Fruit fly (Drosophila melanogaster) whole organism, embryonic: ENCODE data around the gene CG43679.

Source experiments
- Antp ChIP-seq: fragments of 200-800 bp; sonication (Bioruptor generic); optimal IDR thresholded peaks from 3 replicates; lab custom pipeline; 2016; ENCODE audit warnings: missing biosample characterization, missing genetic modification characterization
- Atf-2 ChIP-seq: fragments of 200-800 bp; sonication (Bioruptor generic); optimal IDR thresholded peaks from 2 replicates; lab custom pipeline; 2016; ENCODE audit warnings: missing biosample characterization, missing genetic modification characterization
- Bdp1 ChIP-seq: fragments of 200-800 bp; sonication (Bioruptor generic); optimal IDR thresholded peaks from 3 replicates; lab custom pipeline; 2016; ENCODE audit warnings: missing biosample characterization, missing genetic modification characterization
- CG10267 ChIP-seq: fragments of 200-800 bp; sonication (Bioruptor generic); optimal IDR thresholded peaks from 2 replicates; lab custom pipeline; 2018; ENCODE audit warnings: missing biosample characterization, mild to moderate bottlenecking, missing genetic modification characterization, moderate library complexity
- CG11398 ChIP-seq: fragments of 200-800 bp; sonication (Bioruptor generic); optimal IDR thresholded peaks from 2 replicates; lab custom pipeline; 2016; ENCODE audit warnings: missing biosample characterization, missing genetic modification characterization
- CG12942 ChIP-seq: fragments of 200-800 bp; sonication (Bioruptor generic); optimal IDR thresholded peaks from 3 replicates; lab custom pipeline; 2016; ENCODE audit warnings: missing biosample characterization, missing genetic modification characterization
- CG13894 ChIP-seq: fragments of 200-800 bp; sonication (Bioruptor generic); optimal IDR thresholded peaks from 3 replicates; lab custom pipeline; 2018; ENCODE audit warnings: missing biosample characterization, mild to moderate bottlenecking, missing genetic modification characterization, moderate library complexity
- CG14014 ChIP-seq: fragments of 200-800 bp; sonication (Bioruptor generic); IDR thresholded peaks from 2 replicates; pipeline ENCODE4 v1.3.6; 2022; ENCODE audit warnings: missing biosample characterization, missing genetic modification characterization
- CG17186 ChIP-seq: fragments of 200-800 bp; sonication (Bioruptor generic); optimal IDR thresholded peaks from 3 replicates; lab custom pipeline; 2017; ENCODE audit warnings: missing biosample characterization, missing genetic modification reagents, missing genetic modification characterization
- CG1792 ChIP-seq: fragments of 200-800 bp; sonication (Bioruptor generic); optimal IDR thresholded peaks from 2 replicates; lab custom pipeline; 2016; ENCODE audit warnings: missing biosample characterization, missing genetic modification characterization
- CG1832 ChIP-seq: fragments of 200-800 bp; sonication (Bioruptor generic); optimal IDR thresholded peaks from 2 replicates; lab custom pipeline; 2017; ENCODE audit warnings: missing biosample characterization, mild to moderate bottlenecking, missing genetic modification characterization, inconsistent platforms
- CG18764 ChIP-seq: fragments of 200-800 bp; sonication (Bioruptor generic); optimal IDR thresholded peaks from 3 replicates; lab custom pipeline; 2016; ENCODE audit warnings: missing biosample characterization, missing genetic modification characterization
- CG2129 ChIP-seq: fragments of 200-800 bp; sonication (Bioruptor generic); IDR thresholded peaks from 2 replicates; pipeline ENCODE4 v1.3.6; 2022; ENCODE audit warnings: missing biosample characterization, missing genetic modification characterization; ENCODE audit not compliant: partially characterized antibody
- CG3065 ChIP-seq: fragments of 200-800 bp; sonication (Bioruptor generic); optimal IDR thresholded peaks from 2 replicates; lab custom pipeline; 2016; ENCODE audit warnings: missing biosample characterization, missing genetic modification characterization
- CG31224 ChIP-seq: fragments of 200-800 bp; sonication (Bioruptor generic); IDR thresholded peaks from 2 replicates; pipeline ENCODE4 v1.3.6; 2022; ENCODE audit warnings: missing biosample characterization, missing genetic modification characterization
- CG31388 ChIP-seq: fragments of 200-800 bp; sonication (Bioruptor generic); optimal IDR thresholded peaks from 2 replicates; lab custom pipeline; 2016; ENCODE audit warnings: missing biosample characterization, missing genetic modification characterization
- CG4328 ChIP-seq: fragments of 200-800 bp; sonication (Bioruptor generic); optimal IDR thresholded peaks from 3 replicates; lab custom pipeline; 2017; ENCODE audit warnings: missing biosample characterization, missing genetic modification reagents, missing genetic modification characterization
- CG4730 ChIP-seq: fragments of 200-800 bp; sonication (Bioruptor generic); IDR thresholded peaks from 2 replicates; pipeline ENCODE4 v1.3.6; 2022; ENCODE audit warnings: missing biosample characterization, missing genetic modification characterization
- CG4820 ChIP-seq: fragments of 200-800 bp; sonication (Bioruptor generic); optimal IDR thresholded peaks from 3 replicates; lab custom pipeline; 2016; ENCODE audit warnings: missing biosample characterization, missing genetic modification characterization
- CG6765 ChIP-seq: fragments of 200-800 bp; sonication (Bioruptor generic); optimal IDR thresholded peaks from 3 replicates; lab custom pipeline; 2017; ENCODE audit warnings: missing biosample characterization, mild to moderate bottlenecking, missing genetic modification characterization
- CG9609 ChIP-seq: fragments of 200-800 bp; sonication (Bioruptor generic); optimal IDR thresholded peaks from 3 replicates; lab custom pipeline; 2016; ENCODE audit warnings: missing biosample characterization, missing genetic modification characterization
- CG9727 ChIP-seq: fragments of 200-800 bp; sonication (Bioruptor generic); optimal IDR thresholded peaks from 3 replicates; lab custom pipeline; 2017; ENCODE audit warnings: missing biosample characterization, mild to moderate bottlenecking, missing genetic modification characterization
- CG9932 ChIP-seq: fragments of 200-800 bp; sonication (Bioruptor generic); IDR thresholded peaks from 2 replicates; pipeline ENCODE4 v1.3.6; 2022; ENCODE audit warnings: missing biosample characterization, missing genetic modification characterization
- CHES-1-like ChIP-seq: fragments of 200-800 bp; sonication (Bioruptor generic); optimal IDR thresholded peaks from 2 replicates; lab custom pipeline; 2016; ENCODE audit warnings: missing biosample characterization, missing genetic modification characterization
- Doc2 ChIP-seq: fragments of 200-800 bp; sonication (Bioruptor generic); IDR thresholded peaks from 2 replicates; pipeline ENCODE4 v1.3.6; 2022; ENCODE audit warnings: missing biosample characterization, missing genetic modification characterization
- Fer3 ChIP-seq: fragments of 200-800 bp; sonication (Bioruptor generic); optimal IDR thresholded peaks from 2 replicates; lab custom pipeline; 2018; ENCODE audit warnings: missing biosample characterization, mild to moderate bottlenecking, missing genetic modification characterization, moderate library complexity
- Hr3 ChIP-seq: fragments of 200-800 bp; sonication (Bioruptor generic); optimal IDR thresholded peaks from 3 replicates; lab custom pipeline; 2016; ENCODE audit warnings: missing biosample characterization, missing genetic modification characterization
- Kr ChIP-seq: fragments of 200-800 bp; sonication (Bioruptor generic); optimal IDR thresholded peaks from 2 replicates; lab custom pipeline; 2017; ENCODE audit warnings: missing biosample characterization, mild to moderate bottlenecking, missing genetic modification characterization
- Max ChIP-seq: fragments of 200-800 bp; sonication (Bioruptor generic); optimal IDR thresholded peaks from 2 replicates; lab custom pipeline; 2016; ENCODE audit warnings: missing biosample characterization, mild to moderate bottlenecking, missing genetic modification characterization
- Mrtf ChIP-seq: fragments of 200-800 bp; sonication (Bioruptor generic); IDR thresholded peaks from 3 replicates; pipeline ENCODE4 v1.3.6; 2022; ENCODE audit warnings: missing biosample characterization, missing genetic modification characterization
- Pdp1 ChIP-seq, 2 experiments: fragments of 200-800 bp; sonication (Bioruptor generic); optimal IDR thresholded peaks; 3 replicates each; lab custom pipeline; 2016; ENCODE audit warnings: missing biosample characterization in 2 of 2, missing genetic modification characterization in 2 of 2, mild to moderate bottlenecking in 1 of 2, moderate library complexity in 1 of 2
- Sox100B ChIP-seq: fragments of 200-800 bp; sonication (Bioruptor generic); optimal IDR thresholded peaks from 3 replicates; lab custom pipeline; 2018; ENCODE audit warnings: missing biosample characterization, mild to moderate bottlenecking, missing genetic modification characterization
- Sox102F ChIP-seq: fragments of 200-800 bp; sonication (Bioruptor generic); optimal IDR thresholded peaks from 2 replicates; lab custom pipeline; 2018; ENCODE audit warnings: missing biosample characterization, mild to moderate bottlenecking, missing genetic modification characterization, moderate library complexity
- Usf ChIP-seq: fragments of 200-800 bp; sonication (Bioruptor generic); optimal IDR thresholded peaks from 2 replicates; lab custom pipeline; 2017; ENCODE audit warnings: missing genotype, missing biosample characterization, missing genetic modification characterization
- ab ChIP-seq: fragments of 200-800 bp; sonication (Bioruptor generic); optimal IDR thresholded peaks from 2 replicates; lab custom pipeline; 2016; ENCODE audit warnings: missing biosample characterization, missing genetic modification characterization
- aop ChIP-seq: fragments of 200-800 bp; sonication (Bioruptor generic); IDR thresholded peaks from 2 replicates; pipeline ENCODE4 v1.3.6; 2022; ENCODE audit warnings: missing biosample characterization, missing genetic modification characterization
- cato ChIP-seq: fragments of 200-800 bp; sonication (Bioruptor generic); optimal IDR thresholded peaks from 2 replicates; lab custom pipeline; 2016; ENCODE audit warnings: missing biosample characterization, missing genetic modification characterization, borderline replicate concordance
- ewg ChIP-seq: fragments of 200-800 bp; sonication (Bioruptor generic); optimal IDR thresholded peaks from 3 replicates; lab custom pipeline; 2017; ENCODE audit warnings: mild to moderate bottlenecking, missing biosample characterization, missing genetic modification reagents, missing genetic modification characterization
- gsb-n ChIP-seq: fragments of 200-800 bp; sonication (Bioruptor generic); optimal IDR thresholded peaks from 3 replicates; lab custom pipeline; 2018; ENCODE audit warnings: missing biosample characterization, mild to moderate bottlenecking, missing genetic modification characterization
- h ChIP-seq: fragments of >200 bp; optimal IDR thresholded peaks from 2 replicates; lab custom pipeline; 2017
- mam ChIP-seq: fragments of 200-800 bp; sonication (Bioruptor generic); optimal IDR thresholded peaks from 3 replicates; lab custom pipeline; 2016; ENCODE audit warnings: missing biosample characterization, missing genetic modification characterization
- mld ChIP-seq: fragments of 200-800 bp; sonication (Bioruptor generic); IDR thresholded peaks from 3 replicates; pipeline ENCODE4 v1.3.6; 2022; ENCODE audit warnings: missing biosample characterization, missing genetic modification characterization; ENCODE audit not compliant: partially characterized antibody
- phol ChIP-seq: fragments of 200-800 bp; sonication (Bioruptor generic); optimal IDR thresholded peaks from 3 replicates; lab custom pipeline; 2018; ENCODE audit warnings: missing biosample characterization, mild to moderate bottlenecking, missing genetic modification characterization, moderate library complexity
- row ChIP-seq: fragments of 200-800 bp; sonication (Bioruptor generic); IDR thresholded peaks from 3 replicates; pipeline ENCODE4 v1.3.6; 2022; ENCODE audit warnings: missing biosample characterization, missing genetic modification characterization
- scrt ChIP-seq: fragments of 200-800 bp; sonication (Bioruptor generic); optimal IDR thresholded peaks from 2 replicates; lab custom pipeline; 2018; ENCODE audit warnings: missing biosample characterization, mild to moderate bottlenecking, missing genetic modification characterization, moderate library complexity
- shn ChIP-seq: fragments of 200-800 bp; sonication (Bioruptor generic); optimal IDR thresholded peaks from 3 replicates; lab custom pipeline; 2016; ENCODE audit warnings: missing biosample characterization, missing genetic modification characterization
- sqz ChIP-seq: fragments of 200-800 bp; sonication (Bioruptor generic); optimal IDR thresholded peaks from 3 replicates; lab custom pipeline; 2018; ENCODE audit warnings: missing biosample characterization, mild to moderate bottlenecking, missing genetic modification characterization
- ttk ChIP-seq: fragments of 200-800 bp; sonication (Bioruptor generic); IDR thresholded peaks from 2 replicates; pipeline ENCODE4 v2.1.2; 2022; ENCODE audit warnings: missing biosample characterization, missing genetic modification characterization
- usp ChIP-seq: fragments of >200 bp; optimal IDR thresholded peaks from 2 replicates; lab custom pipeline; 2017; ENCODE audit warnings: missing biosample characterization, missing genetic modification characterization
- vfl ChIP-seq: fragments of 200-800 bp; sonication (Bioruptor generic); optimal IDR thresholded peaks from 2 replicates; lab custom pipeline; 2016; ENCODE audit warnings: missing biosample characterization, missing genetic modification characterization

The CG43679 gene

dm6 chr3L:15011638-15012335 is 39.4 kb downstream of the CG43679 start (continued):
- no peak for TF ChIP-seq CG2129 (GFP tag; lab: Robert Waterston, UW)
- TF ChIP-seq Pdp1 (GFP tag; optimal IDR thresholded peaks at IDR 0.05; lab: Kevin White, UChicago): peak; percentile 49 to 65
- TF ChIP-seq CG1832 (GFP tag; lab: Kevin White, UChicago): no peak
- TF ChIP-seq h: no peak
- TF ChIP-seq Sox100B: peak; percentile 80
- TF ChIP-seq CHES-1-like (GFP tag; lab: Kevin White, UChicago): no peak
- peak; percentile 16 for TF ChIP-seq Atf-2 (GFP tag; lab: Kevin White, UChicago)
- peak; percentile 58; the same call in 1 of the 2 replicates for TF ChIP-seq CG14014 (GFP tag; lab: Robert Waterston, UW)
- TF ChIP-seq Doc2 (GFP tag; lab: Robert Waterston, UW): no peak
- no peak for TF ChIP-seq aop (GFP tag; lab: Robert Waterston, UW)
- no peak for TF ChIP-seq ab (GFP tag; lab: Kevin White, UChicago)
- TF ChIP-seq Antp (GFP tag; lab: Kevin White, UChicago): no peak
- TF ChIP-seq CG12942 (GFP tag; lab: Kevin White, UChicago): peak; percentile 57
- no peak for TF ChIP-seq CG3065 (GFP tag; lab: Kevin White, UChicago)
- TF ChIP-seq Max (GFP tag; lab: Kevin White, UChicago): peak; percentile 69
- TF ChIP-seq CG6765 (GFP tag; lab: Kevin White, UChicago): peak; percentile 9
- peak; percentile 75 for TF ChIP-seq Fer3
- TF ChIP-seq CG4820: peak; percentile 75
- TF ChIP-seq CG4328 (GFP tag; lab: Kevin White, UChicago): peak; percentile 52
- TF ChIP-seq CG13894 (tag; lab: Kevin White, UChicago): no peak
- TF ChIP-seq Sox102F (GFP tag; lab: Kevin White, UChicago): peak; percentile 86
- no peak for TF ChIP-seq usp (GFP tag; lab: Kevin White, UChicago)
- TF ChIP-seq gsb-n (tag; lab: Kevin White, UChicago): peak; percentile 82
- peak; percentile 83 for TF ChIP-seq row (GFP tag; lab: Robert Waterston, UW)
- TF ChIP-seq ttk (GFP tag; lab: Robert Waterston, UW): peak; percentile 63
- 0 out of 2 replicates have a peak, but pooled peaks have one; percentile 25 for TF ChIP-seq CG31224
- peak; percentile 62 for TF ChIP-seq CG1792 (GFP tag; lab: Kevin White, UChicago)
- no peak for TF ChIP-seq Usf
- TF ChIP-seq mam: peak; percentile 5
- TF ChIP-seq CG4730 (GFP tag; lab: Robert Waterston, UW): peak; percentile 41
- peak; percentile 83 for TF ChIP-seq CG10267 (tag; lab: Kevin White, UChicago)
- no peak for TF ChIP-seq CG11398 (GFP tag; lab: Kevin White, UChicago)
- peak; percentile 32 for TF ChIP-seq Bdp1 (GFP tag; lab: Kevin White, UChicago)
- no peak for TF ChIP-seq mld
- peak; percentile 65 for TF ChIP-seq sqz (GFP tag; lab: Kevin White, UChicago)
- TF ChIP-seq CG9609 (GFP tag; lab: Kevin White, UChicago): peak; percentile 6
- no peak for TF ChIP-seq CG17186 (GFP tag; lab: Kevin White, UChicago)
- peak; percentile 81 for TF ChIP-seq CG9727 (GFP tag; lab: Kevin White, UChicago)
- peak; percentile 85 for TF ChIP-seq phol (tag; lab: Kevin White, UChicago)
- TF ChIP-seq Mrtf (GFP tag; lab: Robert Waterston, UW): no peak
- TF ChIP-seq cato: peak; percentile 20
- TF ChIP-seq CG31388 (GFP tag; lab: Kevin White, UChicago): peak; percentile 74
- TF ChIP-seq ewg (GFP tag; lab: Kevin White, UChicago): peak; percentile 32
- peak; percentile 9 for TF ChIP-seq vfl (GFP tag; lab: Kevin White, UChicago)
- peak; percentile 60 for TF ChIP-seq scrt
- peak; percentile 55 for TF ChIP-seq Hr3
- no peak for TF ChIP-seq shn (GFP tag; lab: Kevin White, UChicago)
- no peak for TF ChIP-seq Kr (GFP tag; lab: Kevin White, UChicago)
- peak; percentile 48 for TF ChIP-seq CG18764 (GFP tag; lab: Kevin White, UChicago)
- no peak for TF ChIP-seq CG9932
